Fruit fly (Drosophila melanogaster) whole organism, prepupa: ENCODE results near the gene pzg.

Experiments used
- CG11762 ChIP-seq: fragments of 200-800 bp; sonication (Bioruptor generic); optimal IDR thresholded peaks from 3 replicates; lab custom pipeline; 2016; ENCODE audit warnings: missing biosample characterization, missing genetic modification characterization; ENCODE audit not compliant: insufficient read depth
- CG16779 ChIP-seq: fragments of 200-800 bp; sonication (Bioruptor generic); optimal IDR thresholded peaks from 3 replicates; lab custom pipeline; 2017; ENCODE audit warnings: missing biosample characterization, mild to moderate bottlenecking, missing genetic modification characterization
- CG34406 ChIP-seq: fragments of 200-800 bp; sonication (Bioruptor generic); optimal IDR thresholded peaks from 3 replicates; lab custom pipeline; 2016; ENCODE audit warnings: missing biosample characterization, missing genetic modification characterization
- CG6808 ChIP-seq: fragments of 200-800 bp; sonication (Bioruptor generic); optimal IDR thresholded peaks from 3 replicates; lab custom pipeline; 2017; ENCODE audit warnings: missing biosample characterization, missing genetic modification characterization, mild to moderate bottlenecking, moderate library complexity, missing genetic modification reagents
- CG8632 ChIP-seq: fragments of 200-800 bp; sonication (Bioruptor generic); optimal IDR thresholded peaks from 3 replicates; lab custom pipeline; 2016; ENCODE audit warnings: missing biosample characterization, missing genetic modification characterization
- Ets21C ChIP-seq: fragments of 200-800 bp; sonication (Bioruptor generic); optimal IDR thresholded peaks from 3 replicates; lab custom pipeline; 2016; ENCODE audit warnings: missing biosample characterization, missing genetic modification characterization
- Lpt ChIP-seq: fragments of 200-800 bp; sonication (Bioruptor generic); optimal IDR thresholded peaks from 3 replicates; lab custom pipeline; 2016; ENCODE audit warnings: missing biosample characterization, missing genetic modification characterization
- OdsH ChIP-seq: fragments of 200-800 bp; sonication (Bioruptor generic); optimal IDR thresholded peaks from 3 replicates; lab custom pipeline; 2016; ENCODE audit warnings: missing biosample characterization, missing genetic modification characterization
- Smox ChIP-seq: fragments of 200-800 bp; sonication (Bioruptor generic); optimal IDR thresholded peaks from 3 replicates; lab custom pipeline; 2016; ENCODE audit warnings: missing biosample characterization, missing genetic modification characterization
- Sox102F ChIP-seq: fragments of 200-800 bp; sonication (Bioruptor generic); optimal IDR thresholded peaks from 2 replicates; lab custom pipeline; 2016; ENCODE audit warnings: missing biosample characterization, mild to moderate bottlenecking, missing genetic modification characterization
- dac ChIP-seq: fragments of 200-800 bp; sonication (Bioruptor generic); optimal IDR thresholded peaks from 2 replicates; lab custom pipeline; 2017; ENCODE audit warnings: missing biosample characterization, mild to moderate bottlenecking, missing genetic modification characterization
- dsx ChIP-seq: fragments of 200-800 bp; optimal IDR thresholded peaks from 3 replicates; lab custom pipeline; 2019; ENCODE audit warnings: missing biosample characterization, mild to moderate bottlenecking, missing genetic modification characterization, moderate library complexity; ENCODE audit not compliant: poor library complexity, severe bottlenecking
- vri ChIP-seq: fragments of 200-800 bp; sonication (Bioruptor generic); optimal IDR thresholded peaks from 3 replicates; lab custom pipeline; 2016; ENCODE audit warnings: missing biosample characterization, mild to moderate bottlenecking, missing genetic modification characterization

DNA sequence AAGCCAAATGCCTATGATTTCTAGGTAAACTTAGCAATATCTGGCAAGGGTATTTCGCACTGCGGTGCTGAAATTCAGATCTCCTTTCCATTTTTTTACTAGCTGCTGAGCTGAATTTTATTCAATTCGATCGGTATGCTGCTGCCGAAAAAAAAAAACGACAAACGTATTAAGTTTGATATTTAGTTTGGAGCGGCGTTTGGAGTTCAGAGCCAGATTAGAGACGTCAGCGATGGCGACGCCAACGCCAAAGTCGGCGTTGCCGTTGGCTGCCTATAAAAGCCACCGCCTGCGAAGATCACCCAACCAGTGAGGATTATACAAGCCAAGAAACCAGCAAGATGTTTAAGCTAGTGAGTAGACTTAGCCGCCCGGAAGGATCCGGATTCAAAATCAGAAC lies 14.4 kb downstream of the pzg start, which contains the start of gene Cpr78Cc:
- no peak for TF ChIP-seq dsx (GFP tag; lab: Kevin White, UChicago)
- no peak for TF ChIP-seq Smox (GFP tag; lab: Kevin White, UChicago)
- no peak for TF ChIP-seq OdsH (GFP tag; lab: Kevin White, UChicago)
- no peak for TF ChIP-seq Lpt (GFP tag; lab: Kevin White, UChicago)
- TF ChIP-seq vri (GFP tag; lab: Kevin White, UChicago) = no peak
- TF ChIP-seq CG16779 (tag; lab: Kevin White, UChicago) = no peak
- no peak for TF ChIP-seq CG11762 (GFP tag; lab: Kevin White, UChicago)
- TF ChIP-seq CG6808 (GFP tag; lab: Kevin White, UChicago) = no peak
- TF ChIP-seq dac (GFP tag; lab: Kevin White, UChicago) = no peak
- no peak for TF ChIP-seq CG8632 (GFP tag; lab: Kevin White, UChicago)
- no peak for TF ChIP-seq CG34406 (GFP tag; lab: Kevin White, UChicago)
- TF ChIP-seq Sox102F = no peak
- no peak for TF ChIP-seq Ets21C (GFP tag; lab: Kevin White, UChicago)
